Fruit fly (Drosophila melanogaster) whole organism, pupa: ENCODE measurements around the gene CG43165.

Experiments
- CG17806 ChIP-seq: fragments of 200-800 bp; sonication (Bioruptor generic); optimal IDR thresholded peaks from 2 replicates; lab custom pipeline; 2018; ENCODE audit warnings: missing biosample characterization, mild to moderate bottlenecking, missing genetic modification characterization, moderate library complexity
- CG8301 ChIP-seq: fragments of 200-800 bp; sonication (Bioruptor generic); optimal IDR thresholded peaks from 2 replicates; lab custom pipeline; 2018; ENCODE audit warnings: missing biosample characterization, mild to moderate bottlenecking, missing genetic modification characterization
- D1 ChIP-seq: fragments of 200-800 bp; sonication (Bioruptor generic); optimal IDR thresholded peaks from 2 replicates; lab custom pipeline; 2018; ENCODE audit warnings: missing biosample characterization, mild to moderate bottlenecking, missing genetic modification characterization, moderate library complexity
- EcR ChIP-seq: fragments of 200-800 bp; sonication (Bioruptor generic); optimal IDR thresholded peaks from 3 replicates; lab custom pipeline; 2019; ENCODE audit warnings: missing biosample characterization, missing genetic modification characterization, mild to moderate bottlenecking, moderate library complexity, missing genetic modification reagents
- Pif1B ChIP-seq: fragments of 200-800 bp; sonication (Bioruptor generic); optimal IDR thresholded peaks from 3 replicates; lab custom pipeline; 2016; ENCODE audit warnings: missing biosample characterization, missing genetic modification characterization

DNA sequence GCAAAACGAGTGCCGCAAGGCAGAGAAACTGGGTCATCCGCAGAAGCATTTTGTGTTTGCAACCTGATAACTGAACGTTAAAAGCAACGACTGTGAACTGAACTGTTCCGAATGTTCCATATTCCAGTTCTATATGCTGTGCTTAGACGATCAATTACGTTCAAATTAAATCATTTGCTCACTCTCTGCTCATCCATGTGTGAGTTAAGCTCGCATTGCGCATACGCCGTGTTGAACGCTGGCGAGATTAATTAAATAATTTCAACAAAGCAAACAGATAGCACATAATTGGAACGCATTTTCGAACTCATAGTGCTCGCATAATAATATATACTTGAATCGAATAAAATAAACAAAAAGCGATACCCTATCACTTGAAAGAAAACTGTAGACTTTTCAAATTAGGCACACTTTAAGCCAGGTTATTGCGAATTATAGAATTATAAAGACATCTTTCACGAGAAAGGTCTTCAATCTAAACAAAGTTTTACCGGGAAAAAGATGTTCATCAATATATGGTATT, 4.2 kb upstream of the CG43165 start, which contains the start of the genes CG10031 and CG42464:
- no peak for TF ChIP-seq D1 (tag; lab: Kevin White, UChicago)
- no peak for TF ChIP-seq Pif1B (GFP tag; lab: Kevin White, UChicago)
- no peak for TF ChIP-seq EcR (GFP tag; lab: Kevin White, UChicago)
- no peak for TF ChIP-seq CG8301 (tag; lab: Kevin White, UChicago)
- no peak for TF ChIP-seq CG17806 (tag; lab: Kevin White, UChicago)
